Worm (Caenorhabditis elegans) whole organism, L3 larva: ENCODE measurements around the gene F31D4.8.

Experiments
- ama-1 ChIP-seq: fragments of 150-350 bp; optimal IDR thresholded peaks from 2 replicates; lab custom pipeline; 2018
- elt-3 ChIP-seq, 3 experiments: fragments of 150-350 bp in 1 of 3; sonication (generic microtip) in 2 of 3; optimal IDR thresholded peaks; 2 replicates in 2 of 3; 4 replicates in 1 of 3; lab custom pipeline; 2014 to 2017; ENCODE audit warnings: missing biosample characterization in 3 of 3, missing genetic modification characterization in 3 of 3
- fkh-10 ChIP-seq: sonication (generic microtip); optimal IDR thresholded peaks from 2 replicates; lab custom pipeline; 2017; ENCODE audit warnings: missing biosample characterization, missing genetic modification reagents, missing genetic modification characterization
- fos-1 ChIP-seq: fragments of 150-350 bp; optimal IDR thresholded peaks from 2 replicates; lab custom pipeline; 2014; ENCODE audit warnings: missing biosample characterization, missing genetic modification characterization
- nhr-43 ChIP-seq: sonication (generic microtip); optimal IDR thresholded peaks from 2 replicates; lab custom pipeline; 2016; ENCODE audit warnings: mild to moderate bottlenecking, missing genetic modification characterization, missing compliant biosample characterization; ENCODE audit not compliant: poor library complexity, severe bottlenecking
- pqm-1 ChIP-seq: fragments of 150-350 bp; optimal IDR thresholded peaks from 2 replicates; lab custom pipeline; 2017; ENCODE audit warnings: missing biosample characterization, missing genetic modification characterization, inconsistent platforms
- snpc-4 ChIP-seq: fragments of 150-350 bp; optimal IDR thresholded peaks from 2 replicates; lab custom pipeline; 2014; ENCODE audit warnings: missing biosample characterization, missing genetic modification characterization
- unc-39 ChIP-seq: sonication (generic microtip); optimal IDR thresholded peaks from 4 replicates; lab custom pipeline; 2017; ENCODE audit warnings: missing biosample characterization, missing genetic modification characterization

DNA sequence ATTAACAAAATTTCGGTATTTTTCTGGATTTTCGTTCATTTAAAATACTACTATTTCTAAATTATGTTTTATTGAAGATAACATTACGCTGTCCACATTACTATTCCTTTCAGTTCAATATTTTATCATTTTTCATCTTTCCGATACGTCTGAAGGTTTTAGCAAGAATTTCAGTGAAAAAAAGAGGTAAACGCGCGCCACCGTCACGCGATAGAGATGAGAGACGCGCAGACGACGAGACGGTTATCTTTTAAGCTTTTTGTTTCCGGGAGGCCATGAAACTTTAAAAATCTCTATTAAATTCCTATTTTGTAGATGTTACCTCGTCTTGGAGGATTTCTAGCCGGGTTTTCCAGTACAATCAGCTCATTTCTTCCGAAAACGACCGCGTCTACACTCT is 30.5 kb downstream of the F31D4.8 start, which contains the start of gene mrps-12:
- TF ChIP-seq unc-39 (tag; lab: Kevin White, UChicago) (no peak), snpc-4 (tag; lab: Kevin White, UChicago) (no peak), ama-1 (lab: Kevin White, UChicago) (no peak), pqm-1 (no peak), fos-1 (no peak), elt-3 (tag; optimal IDR thresholded peaks at IDR 0.05; lab: Kevin White, UChicago) (no peak), nhr-43 (tag; lab: Kevin White, UChicago) (no peak), fkh-10 (GFP tag; lab: Kevin White, UChicago) (no peak)
